Fruit fly (Drosophila melanogaster) S2 (cell line): Measurements from ENCODE around the gene CG42467.

Experiments used
- CG8478 ChIP-seq: fragments of >200 bp; optimal IDR thresholded peaks from 2 replicates; lab custom pipeline; 2018
- CTCF ChIP-seq, 2 experiments: fragments of >200 bp; optimal IDR thresholded peaks; 2 replicates each; lab custom pipeline; 2018

DNA sequence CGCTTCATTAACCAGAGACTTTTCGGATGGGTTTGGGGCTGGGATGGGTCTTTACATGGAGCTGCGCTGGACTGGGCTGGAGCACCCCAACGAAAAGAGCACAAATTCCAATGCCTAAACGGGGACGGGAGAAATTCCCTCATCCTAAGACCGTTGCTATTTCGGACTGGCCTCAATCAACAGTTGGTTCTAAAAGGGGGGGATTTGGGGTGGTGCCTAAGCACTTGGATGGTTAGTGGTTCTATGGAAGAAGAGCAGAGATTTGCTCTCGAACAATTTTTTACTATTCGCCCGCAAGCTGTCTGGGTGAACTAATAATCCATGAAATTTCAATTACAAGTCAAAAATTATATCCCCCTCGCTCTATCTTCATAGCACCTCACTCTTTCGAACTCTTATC, 28.5 kb downstream of the CG42467 start:
- TF ChIP-seq CTCF (optimal IDR thresholded peaks at IDR 0.05; lab: Kevin White, UChicago) (no peak), CG8478 (lab: Kevin White, UChicago) (no peak)
